Worm (Caenorhabditis elegans) whole organism, L2 larva: ENCODE data around the gene wah-1.

ENCODE experiments used
- C34F6.9 ChIP-seq: fragments of 150-350 bp; optimal IDR thresholded peaks from 2 replicates; lab custom pipeline; 2014; ENCODE audit warnings: missing biosample characterization, missing genetic modification characterization
- F13H6.1 ChIP-seq: sonication (generic microtip); optimal IDR thresholded peaks from 2 replicates; lab custom pipeline; 2016; ENCODE audit warnings: missing genetic modification characterization, missing compliant biosample characterization
- R02D3.7 ChIP-seq: fragments of 150-350 bp; optimal IDR thresholded peaks from 2 replicates; lab custom pipeline; 2014; ENCODE audit warnings: missing biosample characterization, missing genetic modification characterization
- alr-1 ChIP-seq: fragments of 150-350 bp; optimal IDR thresholded peaks from 2 replicates; lab custom pipeline; 2014; ENCODE audit warnings: missing biosample characterization, missing genetic modification characterization
- aly-2 ChIP-seq: fragments of 150-350 bp; optimal IDR thresholded peaks from 2 replicates; lab custom pipeline; 2014; ENCODE audit warnings: missing biosample characterization, missing genetic modification characterization
- ama-1 ChIP-seq: fragments of 150-350 bp; optimal IDR thresholded peaks from 2 replicates; lab custom pipeline; 2018; ENCODE audit warnings: inconsistent platforms
- blmp-1 ChIP-seq: sonication (generic microtip); optimal IDR thresholded peaks from 2 replicates; lab custom pipeline; 2017; ENCODE audit warnings: missing genetic modification characterization, mild to moderate bottlenecking, missing compliant biosample characterization, antibody characterized with exemption, moderate library complexity; ENCODE audit not compliant: insufficient read depth
- ceh-16 ChIP-seq: fragments of 150-350 bp; optimal IDR thresholded peaks from 2 replicates; lab custom pipeline; 2014; ENCODE audit warnings: missing biosample characterization, missing genetic modification characterization
- ceh-82 ChIP-seq: fragments of 150-350 bp; optimal IDR thresholded peaks from 2 replicates; lab custom pipeline; 2014; ENCODE audit warnings: missing biosample characterization, missing genetic modification characterization
- dmd-4 ChIP-seq: sonication (generic microtip); optimal IDR thresholded peaks from 2 replicates; lab custom pipeline; 2017; ENCODE audit warnings: missing biosample characterization, missing genetic modification characterization
- fos-1 ChIP-seq: fragments of 150-350 bp; optimal IDR thresholded peaks from 2 replicates; lab custom pipeline; 2014; ENCODE audit warnings: missing biosample characterization, missing genetic modification characterization
- gmeb-1 ChIP-seq: fragments of 150-350 bp; optimal IDR thresholded peaks from 2 replicates; lab custom pipeline; 2014; ENCODE audit warnings: missing biosample characterization, missing genetic modification characterization
- lin-11 ChIP-seq: fragments of 150-350 bp; sonication (generic microtip); optimal IDR thresholded peaks from 2 replicates; lab custom pipeline; 2014; ENCODE audit warnings: missing biosample characterization, missing genetic modification characterization, inconsistent platforms, mixed read lengths
- lin-13 ChIP-seq: fragments of 150-350 bp; optimal IDR thresholded peaks from 2 replicates; lab custom pipeline; 2014; ENCODE audit warnings: missing biosample characterization, missing genetic modification reagents, missing genetic modification characterization
- lsy-2 ChIP-seq, 2 experiments: fragments of 150-350 bp in 1 of 2; sonication (generic microtip) in 1 of 2; optimal IDR thresholded peaks; 2 replicates each; lab custom pipeline; 2014 to 2017; ENCODE audit warnings: missing biosample characterization in 2 of 2, missing genetic modification characterization in 2 of 2
- mbf-1 ChIP-seq: sonication (generic microtip); optimal IDR thresholded peaks from 2 replicates; lab custom pipeline; 2017; ENCODE audit warnings: missing biosample characterization, missing genetic modification characterization
- nhr-10 ChIP-seq: sonication (generic microtip); optimal IDR thresholded peaks from 2 replicates; lab custom pipeline; 2017; ENCODE audit warnings: missing biosample characterization, missing genetic modification characterization
- nhr-11 ChIP-seq: fragments of 150-350 bp; optimal IDR thresholded peaks from 2 replicates; lab custom pipeline; 2014; ENCODE audit warnings: missing biosample characterization, missing genetic modification characterization
- nhr-21 ChIP-seq: fragments of 150-350 bp; optimal IDR thresholded peaks from 2 replicates; lab custom pipeline; 2014; ENCODE audit warnings: missing biosample characterization, missing genetic modification characterization
- nhr-23 ChIP-seq: fragments of 150-350 bp; optimal IDR thresholded peaks from 2 replicates; lab custom pipeline; 2014; ENCODE audit warnings: missing biosample characterization, missing genetic modification reagents, missing genetic modification characterization
- nhr-25 ChIP-seq: fragments of 150-350 bp; sonication (generic microtip); optimal IDR thresholded peaks from 3 replicates; lab custom pipeline; 2014; ENCODE audit warnings: missing biosample characterization, missing genetic modification characterization
- nhr-77 ChIP-seq: fragments of 150-350 bp; optimal IDR thresholded peaks from 2 replicates; lab custom pipeline; 2014; ENCODE audit warnings: missing biosample characterization, missing genetic modification characterization
- peb-1 ChIP-seq: fragments of 150-350 bp; optimal IDR thresholded peaks from 2 replicates; lab custom pipeline; 2014; ENCODE audit warnings: missing biosample characterization, missing genetic modification characterization
- sem-4 ChIP-seq: fragments of 150-350 bp; optimal IDR thresholded peaks from 2 replicates; lab custom pipeline; 2014; ENCODE audit warnings: missing biosample characterization, missing genetic modification reagents, missing genetic modification characterization
- sma-9 ChIP-seq, 2 experiments: fragments of 150-350 bp in 1 of 2; sonication (generic microtip) in 1 of 2; optimal IDR thresholded peaks; 2 replicates each; lab custom pipeline; 2014 to 2016; ENCODE audit warnings: missing genetic modification characterization in 2 of 2, mild to moderate bottlenecking in 1 of 2, missing biosample characterization in 1 of 2, missing compliant biosample characterization in 1 of 2, missing genetic modification reagents in 1 of 2, moderate library complexity in 1 of 2
- unc-39 ChIP-seq: fragments of 150-350 bp; optimal IDR thresholded peaks from 2 replicates; lab custom pipeline; 2014; ENCODE audit warnings: missing biosample characterization, missing genetic modification characterization
- unc-55 ChIP-seq: fragments of 150-350 bp; sonication (generic microtip); optimal IDR thresholded peaks from 3 replicates; lab custom pipeline; 2014; ENCODE audit warnings: missing biosample characterization, missing genetic modification reagents, missing genetic modification characterization
- zag-1 ChIP-seq: fragments of 150-350 bp; optimal IDR thresholded peaks from 2 replicates; lab custom pipeline; 2014; ENCODE audit warnings: missing biosample characterization, missing genetic modification characterization
- ztf-1 ChIP-seq: fragments of 200-800 bp; sonication (Bioruptor generic); conservative IDR thresholded peaks from 2 replicates; pipeline ENCODE4 v1.3.6; 2022; ENCODE audit warnings: missing genetic modification characterization, missing compliant biosample characterization
- ztf-11 ChIP-seq: sonication (generic microtip); optimal IDR thresholded peaks from 2 replicates; lab custom pipeline; 2017; ENCODE audit warnings: missing biosample characterization, missing genetic modification characterization
- ztf-4 ChIP-seq: fragments of 150-350 bp; optimal IDR thresholded peaks from 2 replicates; lab custom pipeline; 2014; ENCODE audit warnings: missing biosample characterization, missing genetic modification characterization

wah-1 gene

ce11 chrIII:11960080-11960479 is 29.9 kb upstream of the wah-1 start, which contains the start of gene top-3:
Gene top-3 (minus strand): TSS chrIII:11960180.
- no peak for TF ChIP-seq nhr-21 (tag; lab: Kevin White, UChicago)
- no peak for TF ChIP-seq nhr-11
- TF ChIP-seq C34F6.9: no peak
- no peak for TF ChIP-seq unc-39
- no peak for TF ChIP-seq ceh-82 (tag; lab: Kevin White, UChicago)
- no peak for TF ChIP-seq nhr-77 (tag; lab: Kevin White, UChicago)

ce11 chrIII:11967049-11967448 is 22.9 kb upstream of the wah-1 start:
- TF ChIP-seq lin-13: peak; percentile 11

- TF ChIP-seq unc-55 (GFP tag; lab: Kevin White, UChicago): peak; percentile 6
- TF ChIP-seq ceh-82 (tag; lab: Kevin White, UChicago): no peak
Measured at ce11 chrIII:11971342-11971741, 18.6 kb upstream of the wah-1 start, which contains the start of gene Y56A3A.28. Gene Y56A3A.28 (minus strand): TSS chrIII:11971374.

- TF ChIP-seq peb-1 (no peak), nhr-77 (tag; lab: Kevin White, UChicago) (no peak), dmd-4 (no peak), nhr-25 (tag; lab: Kevin White, UChicago) (no peak), lin-11 (no peak), ztf-1 (GFP tag; lab: Robert Waterston, UW) (no peak), unc-39 (no peak), nhr-23 (tag; lab: Kevin White, UChicago) (no peak), R02D3.7 (no peak)
Measured at ce11 chrIII:11973996-11974395, 16.0 kb upstream of the wah-1 start, which contains the start of gene ung-1. Gene ung-1 (minus strand): TSS chrIII:11974096.

ce11 chrIII:11974414-11974813 is 15.6 kb upstream of the wah-1 start, which contains the start of gene Y56A3A.31:
Gene Y56A3A.31 (plus strand): TSS chrIII:11974477.
- no peak for TF ChIP-seq lin-13
- TF ChIP-seq gmeb-1: peak; percentile 59
- no peak for TF ChIP-seq fos-1 (tag; lab: Kevin White, UChicago)
- TF ChIP-seq zag-1 (tag; lab: Kevin White, UChicago): no peak
- no peak for TF ChIP-seq sem-4 (tag; lab: Kevin White, UChicago)
- TF ChIP-seq nhr-21 (tag; lab: Kevin White, UChicago): no peak
- peak; percentile 1 for TF ChIP-seq unc-55 (GFP tag; lab: Kevin White, UChicago)
- TF ChIP-seq F13H6.1 (tag; lab: Kevin White, UChicago): no peak

- TF ChIP-seq R02D3.7 (no peak), aly-2 (tag; lab: Kevin White, UChicago) (no peak), unc-55 (GFP tag; lab: Kevin White, UChicago) (no peak), nhr-10 (tag; lab: Kevin White, UChicago) (no peak), lin-13 (no peak), lsy-2 (tag; optimal IDR thresholded peaks at IDR 0.05; lab: Kevin White, UChicago) (no peak), peb-1 (no peak), ama-1 (no peak), zag-1 (tag; lab: Kevin White, UChicago) (no peak), blmp-1 (tag; lab: Kevin White, UChicago) (no peak), F13H6.1 (tag; lab: Kevin White, UChicago) (no peak), alr-1 (tag; lab: Kevin White, UChicago) (no peak), ztf-11 (tag; lab: Kevin White, UChicago) (no peak), ztf-4 (tag; lab: Kevin White, UChicago) (no peak), nhr-21 (tag; lab: Kevin White, UChicago) (no peak), ceh-16 (tag; lab: Kevin White, UChicago) (no peak), sem-4 (tag; lab: Kevin White, UChicago) (no peak), sma-9 (GFP tag; optimal IDR thresholded peaks at IDR 0.05; lab: Kevin White, UChicago) (no peak), sma-9 (tag; optimal IDR thresholded peaks at IDR 0.05; lab: Kevin White, UChicago) (no peak), mbf-1 (tag; lab: Kevin White, UChicago) (no peak)
Measured at ce11 chrIII:11978742-11979141, 11.2 kb upstream of the wah-1 start, which contains the start of gene Y56A3A.30. Gene Y56A3A.30 (minus strand): TSS chrIII:11979065.
